Worm (Caenorhabditis elegans): Measurements from ENCODE around the gene W04E12.3.

W04E12.3 gene

DNA sequence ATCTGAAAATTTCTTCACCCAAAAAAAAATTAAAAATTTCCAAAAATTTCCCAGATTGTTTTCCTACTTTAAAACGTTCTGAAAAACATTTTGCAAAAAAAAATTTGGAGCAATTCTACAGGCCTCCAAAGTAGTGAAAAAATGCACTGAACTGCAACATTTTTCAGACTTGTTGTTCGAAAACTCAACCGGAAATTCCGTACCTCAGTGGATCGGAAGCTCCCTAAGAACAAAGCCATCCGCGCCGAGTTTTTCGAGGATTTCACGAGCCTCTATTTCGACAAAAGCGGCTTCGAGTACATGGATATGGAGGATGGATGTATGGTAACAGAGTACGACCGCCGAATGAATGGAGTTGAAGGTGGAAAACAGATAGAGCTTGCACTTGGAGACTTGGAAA, 3.6 kb upstream of the W04E12.3 start, which contains the start of gene fbxa-131:
TSS of gene fbxa-131 (plus strand) at position 301 of the 400 bp plus-strand sequence.
- TF ChIP-seq unc-62 (GFP tag; optimal IDR thresholded peaks at IDR 0.05) = no peak
- TF ChIP-seq fos-1 (tag; optimal IDR thresholded peaks at IDR 0.05) = no peak
- no peak for TF ChIP-seq nhr-10 (tag; optimal IDR thresholded peaks at IDR 0.05)
- TF ChIP-seq sma-9 (GFP tag; optimal IDR thresholded peaks at IDR 0.05) = no peak
- no peak for TF ChIP-seq sma-9 (tag; optimal IDR thresholded peaks at IDR 0.05)
- no peak for TF ChIP-seq elt-3 (tag; optimal IDR thresholded peaks at IDR 0.05)
- no peak for TF ChIP-seq lin-13 (GFP tag; optimal IDR thresholded peaks at IDR 0.05)
- TF ChIP-seq C34F6.9 (tag; optimal IDR thresholded peaks at IDR 0.05) = no peak
- TF ChIP-seq unc-39 (tag; optimal IDR thresholded peaks at IDR 0.05) = no peak
- no peak for TF ChIP-seq lin-11 (tag; optimal IDR thresholded peaks at IDR 0.05)
- TF ChIP-seq ceh-82 (tag; optimal IDR thresholded peaks at IDR 0.05) = no peak
- TF ChIP-seq F13H6.1 (tag; optimal IDR thresholded peaks at IDR 0.05) = no peak
- TF ChIP-seq mdl-1 (tag; optimal IDR thresholded peaks at IDR 0.05) = no peak
- TF ChIP-seq ama-1 (optimal IDR thresholded peaks at IDR 0.05) = no peak
- no peak for TF ChIP-seq unc-55 (GFP tag; optimal IDR thresholded peaks at IDR 0.05)
- no peak for TF ChIP-seq nhr-25 (tag; optimal IDR thresholded peaks at IDR 0.05)
- TF ChIP-seq mbf-1 (tag; optimal IDR thresholded peaks at IDR 0.05) = no peak
- no peak for TF ChIP-seq Y55F3AM.14 (GFP tag; optimal IDR thresholded peaks at IDR 0.05)

DNA sequence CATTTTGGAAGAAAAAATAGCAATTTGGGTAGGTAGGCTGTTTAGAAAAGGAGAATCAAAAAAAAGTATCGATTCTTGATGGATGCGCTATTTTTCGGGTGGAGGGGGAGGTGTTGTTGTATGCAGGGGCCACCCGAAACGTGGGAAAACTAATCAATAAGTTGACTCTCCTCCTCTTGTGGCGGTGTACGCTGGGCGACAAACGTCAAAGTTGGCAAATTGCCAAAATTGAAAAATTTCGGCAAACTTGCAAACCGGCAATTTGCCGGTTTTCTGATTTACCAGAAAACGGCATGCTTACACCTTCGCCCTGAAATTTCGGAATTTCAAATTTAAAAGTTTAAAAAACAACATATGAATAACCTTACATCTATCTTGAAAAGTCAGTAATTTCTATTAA, 717 bp upstream of the W04E12.3 start, which contains the start of gene W04E12.2:
TSS of gene W04E12.2 (minus strand) at position 101 of the 400 bp plus-strand sequence.
- TF ChIP-seq unc-62 (GFP tag; optimal IDR thresholded peaks at IDR 0.05) (no peak), crh-2 (tag; optimal IDR thresholded peaks at IDR 0.05) (no peak), nhr-6 (tag; optimal IDR thresholded peaks at IDR 0.05) (no peak), skn-1 (tag; optimal IDR thresholded peaks at IDR 0.05) (no peak), R02D3.7 (tag; optimal IDR thresholded peaks at IDR 0.05) (no peak), elt-3 (tag; optimal IDR thresholded peaks at IDR 0.05) (no peak), sma-9 (GFP tag; optimal IDR thresholded peaks at IDR 0.05) (no peak), sma-9 (tag; optimal IDR thresholded peaks at IDR 0.05) (no peak), nhr-77 (tag; optimal IDR thresholded peaks at IDR 0.05) (no peak), nhr-21 (tag; optimal IDR thresholded peaks at IDR 0.05) (no peak), nhr-12 (tag; optimal IDR thresholded peaks at IDR 0.05) (no peak), ceh-82 (tag; optimal IDR thresholded peaks at IDR 0.05) (no peak), unc-55 (GFP tag; optimal IDR thresholded peaks at IDR 0.05) (no peak), ama-1 (optimal IDR thresholded peaks at IDR 0.05) (no peak), nhr-23 (tag; optimal IDR thresholded peaks at IDR 0.05) (no peak), fos-1 (tag; optimal IDR thresholded peaks at IDR 0.05) (no peak)

DNA sequence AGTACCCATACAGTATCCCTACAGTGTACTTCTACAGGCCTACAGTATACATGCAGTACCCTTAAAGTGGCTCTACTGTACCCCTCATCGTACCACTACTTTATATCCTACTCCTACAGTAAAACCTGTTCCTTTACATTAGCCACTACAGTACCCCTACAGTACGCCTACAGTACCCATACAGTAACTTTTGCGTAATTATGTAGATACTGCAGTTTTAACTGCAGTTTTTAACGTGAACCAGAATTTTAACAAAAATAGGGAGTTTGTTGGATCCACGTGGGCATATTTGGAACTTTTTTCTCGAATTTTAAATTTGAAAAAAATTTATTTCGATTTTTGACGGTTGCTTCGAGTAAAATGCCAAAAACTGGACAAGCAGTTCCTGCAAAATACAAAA, 1.6 kb downstream of the W04E12.3 start, which contains the start of gene W04E12.4:
TSS of gene W04E12.4 (plus strand) at position 301 of the 400 bp plus-strand sequence.
- TF ChIP-seq lin-13 (GFP tag; optimal IDR thresholded peaks at IDR 0.05) (no peak), blmp-1 (tag; optimal IDR thresholded peaks at IDR 0.05; ENCODE audit: insufficient read depth) (no peak), R02D3.7 (tag; optimal IDR thresholded peaks at IDR 0.05) (no peak), nhr-11 (tag; optimal IDR thresholded peaks at IDR 0.05) (no peak), mab-5 (tag; optimal IDR thresholded peaks at IDR 0.05) (no peak), mbf-1 (tag; optimal IDR thresholded peaks at IDR 0.05) (no peak), nhr-237 (tag; optimal IDR thresholded peaks at IDR 0.05) (no peak), aly-2 (tag; optimal IDR thresholded peaks at IDR 0.05) (no peak), snpc-4 (tag; optimal IDR thresholded peaks at IDR 0.05) (no peak), dmd-4 (tag; optimal IDR thresholded peaks at IDR 0.05) (no peak), gmeb-1 (tag; optimal IDR thresholded peaks at IDR 0.05) (no peak), F13H6.1 (tag; optimal IDR thresholded peaks at IDR 0.05) (no peak), ztf-11 (tag; optimal IDR thresholded peaks at IDR 0.05) (no peak), nhr-25 (tag; optimal IDR thresholded peaks at IDR 0.05) (no peak), elt-3 (tag; optimal IDR thresholded peaks at IDR 0.05) (no peak), fos-1 (tag; optimal IDR thresholded peaks at IDR 0.05) (no peak), ztf-4 (tag; optimal IDR thresholded peaks at IDR 0.05) (no peak), ceh-16 (tag; optimal IDR thresholded peaks at IDR 0.05) (no peak), nhr-12 (tag; optimal IDR thresholded peaks at IDR 0.05) (no peak)

DNA sequence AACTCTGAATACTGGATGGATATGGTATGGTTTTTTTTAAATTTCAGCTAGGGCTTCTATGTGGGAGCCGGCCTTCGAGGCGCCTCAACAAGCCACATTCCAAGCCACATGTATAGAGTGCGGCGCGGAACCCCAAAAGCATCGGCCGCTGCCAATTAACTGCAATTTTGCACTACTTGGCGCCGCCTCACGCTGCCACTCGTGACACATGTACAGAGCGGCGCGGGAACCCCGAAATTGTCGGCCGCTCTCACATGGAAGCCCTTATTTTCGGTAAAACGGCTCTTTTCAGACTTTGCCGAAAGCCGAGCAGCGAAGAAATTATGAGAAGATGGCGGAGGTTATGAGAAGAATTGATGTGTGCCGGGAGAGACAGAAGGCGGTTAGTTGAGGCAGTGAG, 2.0 kb downstream of the W04E12.3 start:
- no peak for TF ChIP-seq nhr-237 (tag; optimal IDR thresholded peaks at IDR 0.05)
- TF ChIP-seq nhr-6 (tag; optimal IDR thresholded peaks at IDR 0.05) = no peak
- TF ChIP-seq sem-4 (tag; optimal IDR thresholded peaks at IDR 0.05) = no peak
- no peak for TF ChIP-seq lin-39 (tag; optimal IDR thresholded peaks at IDR 0.05)

Measured in whole organism, L2 larva.